Worm (Caenorhabditis elegans) whole organism, mixed stage, embryonic: Measurements from ENCODE around the gene enu-3.1.

Experiments
- M03D4.4 ChIP-seq: sonication (generic microtip); optimal IDR thresholded peaks from 2 replicates; lab custom pipeline; 2017; ENCODE audit warnings: mild to moderate bottlenecking, missing genetic modification characterization, missing compliant biosample characterization
- bed-3 ChIP-seq: fragments of 200-800 bp; sonication (Bioruptor generic); optimal IDR thresholded peaks from 3 replicates; lab custom pipeline; 2018; ENCODE audit warnings: mild to moderate bottlenecking, missing genetic modification characterization, moderate library complexity, missing compliant biosample characterization
- blmp-1 ChIP-seq: fragments of 150-350 bp; optimal IDR thresholded peaks from 2 replicates; lab custom pipeline; 2014; ENCODE audit warnings: missing biosample characterization, missing genetic modification characterization
- ceh-39 ChIP-seq: fragments of 150-350 bp; optimal IDR thresholded peaks from 2 replicates; lab custom pipeline; 2014; ENCODE audit warnings: missing biosample characterization, missing genetic modification characterization
- ceh-83 ChIP-seq: fragments of 200-800 bp; sonication (Bioruptor generic); optimal IDR thresholded peaks from 2 replicates; lab custom pipeline; 2018; ENCODE audit warnings: mild to moderate bottlenecking, missing genetic modification characterization, missing compliant biosample characterization
- ces-1 ChIP-seq: fragments of 150-350 bp; optimal IDR thresholded peaks from 2 replicates; lab custom pipeline; 2014; ENCODE audit warnings: missing biosample characterization, missing genetic modification reagents, missing genetic modification characterization
- cnd-1 ChIP-seq: fragments of 200-800 bp; sonication (Bioruptor generic); optimal IDR thresholded peaks from 2 replicates; lab custom pipeline; 2018; ENCODE audit warnings: mild to moderate bottlenecking, missing genetic modification characterization, missing compliant biosample characterization
- drap-1 ChIP-seq: fragments of 200-800 bp; sonication (Bioruptor generic); optimal IDR thresholded peaks from 3 replicates; lab custom pipeline; 2018; ENCODE audit warnings: mild to moderate bottlenecking, missing genetic modification characterization, missing compliant biosample characterization
- elt-1 ChIP-seq: sonication (generic microtip); optimal IDR thresholded peaks from 2 replicates; lab custom pipeline; 2017; ENCODE audit warnings: missing genetic modification characterization, mild to moderate bottlenecking, missing compliant biosample characterization, antibody characterized with exemption, moderate library complexity, borderline replicate concordance; ENCODE audit not compliant: insufficient read depth
- elt-3 ChIP-seq: fragments of 150-350 bp; optimal IDR thresholded peaks from 2 replicates; lab custom pipeline; 2014; ENCODE audit warnings: missing biosample characterization, missing genetic modification characterization
- ham-2 ChIP-seq: fragments of 200-800 bp; sonication (Bioruptor generic); optimal IDR thresholded peaks from 2 replicates; lab custom pipeline; 2018; ENCODE audit warnings: mild to moderate bottlenecking, missing genetic modification characterization, missing compliant biosample characterization
- hlh-1 ChIP-seq: fragments of 150-350 bp; optimal IDR thresholded peaks from 2 replicates; lab custom pipeline; 2014; ENCODE audit warnings: missing biosample characterization, missing genetic modification reagents, missing genetic modification characterization
- lin-13 ChIP-seq: fragments of 150-350 bp; optimal IDR thresholded peaks from 2 replicates; lab custom pipeline; 2014; ENCODE audit warnings: missing biosample characterization, missing genetic modification characterization
- lin-32 ChIP-seq: fragments of 200-800 bp; sonication (Bioruptor generic); optimal IDR thresholded peaks from 2 replicates; lab custom pipeline; 2018; ENCODE audit warnings: mild to moderate bottlenecking, missing genetic modification characterization, missing compliant biosample characterization
- lsy-2 ChIP-seq: fragments of 150-350 bp; optimal IDR thresholded peaks from 2 replicates; lab custom pipeline; 2014; ENCODE audit warnings: missing biosample characterization, missing genetic modification characterization
- mab-5 ChIP-seq: fragments of 150-350 bp; optimal IDR thresholded peaks from 2 replicates; lab custom pipeline; 2014; ENCODE audit warnings: missing biosample characterization, missing genetic modification characterization
- mep-1 ChIP-seq: fragments of 150-350 bp; optimal IDR thresholded peaks from 2 replicates; lab custom pipeline; 2017; ENCODE audit warnings: missing biosample characterization, missing genetic modification reagents, missing genetic modification characterization, inconsistent platforms
- mls-2 ChIP-seq: sonication (generic microtip); optimal IDR thresholded peaks from 2 replicates; lab custom pipeline; 2016; ENCODE audit warnings: mild to moderate bottlenecking, missing genetic modification characterization, moderate library complexity, missing compliant biosample characterization
- nhr-12 ChIP-seq: fragments of 150-350 bp; optimal IDR thresholded peaks from 2 replicates; lab custom pipeline; 2014; ENCODE audit warnings: missing biosample characterization, missing genetic modification characterization
- nhr-2 ChIP-seq: fragments of 150-350 bp; optimal IDR thresholded peaks from 2 replicates; lab custom pipeline; 2014; ENCODE audit warnings: missing biosample characterization, missing genetic modification characterization
- nhr-237 ChIP-seq: fragments of 150-350 bp; optimal IDR thresholded peaks from 2 replicates; lab custom pipeline; 2014; ENCODE audit warnings: missing biosample characterization, missing genetic modification characterization
- nhr-28 ChIP-seq: fragments of 150-350 bp; optimal IDR thresholded peaks from 2 replicates; lab custom pipeline; 2014; ENCODE audit warnings: missing biosample characterization, missing genetic modification characterization
- nhr-76 ChIP-seq: sonication (generic microtip); optimal IDR thresholded peaks from 2 replicates; lab custom pipeline; 2017; ENCODE audit warnings: missing biosample characterization, missing genetic modification characterization
- sem-2 ChIP-seq: fragments of 200-800 bp; sonication (Bioruptor generic); optimal IDR thresholded peaks from 2 replicates; lab custom pipeline; 2018; ENCODE audit warnings: mild to moderate bottlenecking, missing genetic modification characterization, missing compliant biosample characterization
- snpc-4 ChIP-seq: fragments of 150-350 bp; optimal IDR thresholded peaks from 2 replicates; lab custom pipeline; 2014; ENCODE audit warnings: missing biosample characterization, missing genetic modification characterization
- sptf-1 ChIP-seq: sonication (generic microtip); optimal IDR thresholded peaks from 2 replicates; lab custom pipeline; 2017; ENCODE audit warnings: mild to moderate bottlenecking, missing genetic modification characterization, moderate library complexity, missing compliant biosample characterization
- tbx-8 ChIP-seq: fragments of 200-800 bp; sonication (Bioruptor generic); optimal IDR thresholded peaks from 2 replicates; lab custom pipeline; 2018; ENCODE audit warnings: mild to moderate bottlenecking, missing genetic modification characterization, moderate library complexity, missing compliant biosample characterization
- unc-120 ChIP-seq: sonication (generic microtip); optimal IDR thresholded peaks from 2 replicates; lab custom pipeline; 2017; ENCODE audit warnings: missing genetic modification characterization, missing compliant biosample characterization; ENCODE audit not compliant: poor library complexity, severe bottlenecking
- unc-39 ChIP-seq: fragments of 150-350 bp; optimal IDR thresholded peaks from 2 replicates; lab custom pipeline; 2014; ENCODE audit warnings: missing biosample characterization, missing genetic modification characterization
- unc-62 ChIP-seq: fragments of 150-350 bp; optimal IDR thresholded peaks from 2 replicates; lab custom pipeline; 2014; ENCODE audit warnings: missing biosample characterization, missing genetic modification reagents, missing genetic modification characterization
- zip-8 ChIP-seq: fragments of 150-350 bp; optimal IDR thresholded peaks from 2 replicates; lab custom pipeline; 2014; ENCODE audit warnings: missing biosample characterization, missing genetic modification characterization
- ztf-11 ChIP-seq: fragments of 150-350 bp; optimal IDR thresholded peaks from 2 replicates; lab custom pipeline; 2014; ENCODE audit warnings: missing biosample characterization, missing genetic modification characterization

The enu-3.1 gene

DNA sequence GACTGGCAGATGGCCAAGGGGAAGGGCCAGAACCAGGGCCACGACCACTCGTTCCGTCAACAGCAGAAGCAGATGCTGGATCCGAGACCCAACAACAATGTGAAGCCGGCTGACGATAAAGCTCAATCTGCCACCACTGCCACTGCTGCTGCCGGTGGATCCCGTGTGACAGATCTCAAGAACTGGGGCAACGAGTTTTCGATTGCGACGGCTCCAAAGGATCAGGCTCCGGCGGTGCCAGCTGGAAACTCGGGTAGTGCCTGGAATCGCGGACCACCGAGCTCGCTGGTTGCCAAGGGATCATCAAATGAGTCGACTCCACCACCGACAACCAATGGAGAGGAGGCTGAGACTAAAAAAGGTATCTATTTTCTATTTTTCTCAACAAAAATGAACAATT, 28.4 kb downstream of the enu-3.1 start:
- no peak for TF ChIP-seq ceh-39 (tag; lab: Kevin White, UChicago)
- no peak for TF ChIP-seq nhr-76 (tag; lab: Kevin White, UChicago)
- no peak for TF ChIP-seq nhr-28 (tag; lab: Kevin White, UChicago)
- TF ChIP-seq bed-3 (GFP tag; lab: Kevin White, UChicago): no peak
- no peak for TF ChIP-seq lsy-2 (tag; lab: Kevin White, UChicago)
- TF ChIP-seq tbx-8 (GFP tag; lab: Kevin White, UChicago): no peak
- TF ChIP-seq ceh-83 (GFP tag; lab: Kevin White, UChicago): no peak
- TF ChIP-seq sem-2 (GFP tag; lab: Kevin White, UChicago): no peak
- no peak for TF ChIP-seq elt-3
- TF ChIP-seq blmp-1: no peak
- TF ChIP-seq nhr-12 (tag; lab: Kevin White, UChicago): no peak
- no peak for TF ChIP-seq mls-2
- no peak for TF ChIP-seq nhr-237
- no peak for TF ChIP-seq ham-2
- TF ChIP-seq hlh-1 (tag; lab: Kevin White, UChicago): no peak
- no peak for TF ChIP-seq mep-1 (tag; lab: Kevin White, UChicago)

DNA sequence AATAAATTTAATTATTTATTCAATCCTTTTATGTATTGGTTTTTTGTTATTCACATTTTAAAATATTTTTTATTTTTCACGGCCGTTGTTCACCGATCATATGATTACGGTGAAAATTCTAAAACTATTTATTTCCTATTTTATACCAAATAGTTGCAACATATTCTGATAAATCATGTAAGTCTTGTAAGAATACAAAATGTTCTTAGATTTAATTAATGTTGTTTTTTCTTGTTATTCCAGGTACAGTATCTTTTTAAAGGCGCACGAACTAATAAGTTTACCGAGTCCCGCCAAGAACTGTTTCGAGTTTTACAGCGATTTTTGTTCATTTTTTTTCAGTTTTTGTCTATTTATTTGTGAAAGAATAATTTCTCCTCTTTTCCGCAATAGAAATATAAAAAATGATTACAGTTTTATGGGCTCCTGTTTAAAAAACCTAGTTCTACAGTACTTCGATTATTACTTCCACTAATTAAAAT, 33.5 kb downstream of the enu-3.1 start, which contains the start of gene D2045.5:
Gene D2045.5 (minus strand): TSS at position 51 of the 482 bp plus-strand sequence.
- no peak for TF ChIP-seq cnd-1 (tag; lab: Kevin White, UChicago)
- no peak for TF ChIP-seq mep-1 (tag; lab: Kevin White, UChicago)
- no peak for TF ChIP-seq elt-3
- TF ChIP-seq nhr-2 (tag; lab: Kevin White, UChicago): no peak
- TF ChIP-seq nhr-28 (tag; lab: Kevin White, UChicago): no peak
- no peak for TF ChIP-seq drap-1 (GFP tag; lab: Kevin White, UChicago)
- TF ChIP-seq mab-5: no peak
- TF ChIP-seq nhr-237: no peak
- TF ChIP-seq lsy-2 (tag; lab: Kevin White, UChicago): no peak
- TF ChIP-seq M03D4.4: no peak
- no peak for TF ChIP-seq lin-13
- no peak for TF ChIP-seq unc-39 (tag; lab: Kevin White, UChicago)
- TF ChIP-seq mls-2: no peak
- TF ChIP-seq zip-8 (tag; lab: Kevin White, UChicago): no peak
- TF ChIP-seq bed-3 (GFP tag; lab: Kevin White, UChicago): no peak
- no peak for TF ChIP-seq hlh-1 (tag; lab: Kevin White, UChicago)
- TF ChIP-seq, all 35 proteins: peak for 0

DNA sequence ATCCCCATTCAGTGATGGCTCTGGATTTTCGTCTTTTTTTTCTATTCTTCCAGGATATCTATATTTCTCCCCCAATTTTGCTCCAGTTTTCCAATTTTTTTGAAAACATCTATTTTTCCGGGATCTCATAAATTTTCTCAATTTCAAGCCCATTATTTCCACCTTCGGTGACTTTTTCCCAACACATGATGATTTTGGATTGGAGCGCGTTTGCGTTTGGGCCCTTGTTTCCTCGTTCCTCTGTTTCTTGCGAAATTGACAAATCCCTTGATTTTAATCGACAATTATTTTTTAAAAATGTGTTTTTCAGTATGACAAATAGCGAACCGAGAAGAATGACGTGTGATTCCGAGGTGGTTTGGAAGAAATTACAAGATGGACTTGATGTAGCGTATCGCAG, 34.9 kb downstream of the enu-3.1 start, which contains the start of gene cul-1:
Gene cul-1 (plus strand): TSS at position 311 of the 400 bp plus-strand sequence.
- no peak for TF ChIP-seq ces-1
- TF ChIP-seq zip-8 (tag; lab: Kevin White, UChicago): no peak
- peak; percentile 43 for TF ChIP-seq hlh-1 (tag; lab: Kevin White, UChicago)

DNA sequence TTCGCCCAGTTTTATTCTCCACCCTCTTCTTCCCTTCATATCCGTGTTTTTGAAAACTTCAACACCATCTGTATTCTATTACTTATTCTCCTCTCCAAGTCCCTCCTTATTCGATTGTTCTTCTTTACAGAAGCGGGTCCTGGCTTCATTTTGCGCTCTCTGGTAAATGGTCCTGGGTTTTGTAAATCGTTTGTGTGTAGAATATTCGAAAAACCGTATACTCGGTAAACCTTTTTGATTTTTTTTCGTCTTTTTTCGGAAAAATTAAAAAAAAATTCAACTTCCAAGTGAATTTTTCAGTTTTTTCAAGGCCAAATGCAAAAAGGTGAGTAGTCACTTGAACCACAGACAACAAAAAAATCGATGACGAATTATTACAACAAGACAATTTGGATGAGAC, 38.9 kb downstream of the enu-3.1 start, which contains the start of gene D2045.9:
Gene D2045.9 (plus strand): TSS at position 301 of the 400 bp plus-strand sequence.
- no peak for TF ChIP-seq unc-120 (tag; lab: Kevin White, UChicago)
- no peak for TF ChIP-seq mls-2
- no peak for TF ChIP-seq blmp-1
- TF ChIP-seq lin-32 (GFP tag; lab: Kevin White, UChicago): no peak
- TF ChIP-seq nhr-28 (tag; lab: Kevin White, UChicago): no peak
- TF ChIP-seq unc-62 (GFP tag; lab: Kevin White, UChicago): no peak
- no peak for TF ChIP-seq sem-2 (GFP tag; lab: Kevin White, UChicago)
- no peak for TF ChIP-seq bed-3 (GFP tag; lab: Kevin White, UChicago)
- no peak for TF ChIP-seq tbx-8 (GFP tag; lab: Kevin White, UChicago)

DNA sequence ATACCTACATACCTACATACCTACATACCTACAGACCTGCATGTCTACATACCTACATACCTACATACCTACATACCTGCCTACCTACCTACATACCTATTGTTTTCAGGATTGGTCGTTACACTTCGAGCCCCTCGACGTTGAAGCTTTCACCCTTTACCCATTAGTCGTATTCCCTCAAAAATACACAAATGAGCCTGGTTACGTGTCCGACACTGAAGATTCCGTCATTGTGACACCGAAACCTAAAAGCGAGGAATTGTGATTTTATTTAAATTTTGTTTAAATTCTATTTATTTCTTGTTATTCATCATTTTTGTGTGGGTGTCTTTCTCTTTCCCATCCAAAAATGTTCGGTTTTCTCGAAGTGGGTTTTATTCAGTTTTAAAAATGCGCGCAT, 43.1 kb downstream of the enu-3.1 start, which contains the start of gene D2045.7:
Gene D2045.7 (plus strand): TSS at position 301 of the 400 bp plus-strand sequence.
- TF ChIP-seq ztf-11 (tag; lab: Kevin White, UChicago) (no peak), sptf-1 (no peak)

DNA sequence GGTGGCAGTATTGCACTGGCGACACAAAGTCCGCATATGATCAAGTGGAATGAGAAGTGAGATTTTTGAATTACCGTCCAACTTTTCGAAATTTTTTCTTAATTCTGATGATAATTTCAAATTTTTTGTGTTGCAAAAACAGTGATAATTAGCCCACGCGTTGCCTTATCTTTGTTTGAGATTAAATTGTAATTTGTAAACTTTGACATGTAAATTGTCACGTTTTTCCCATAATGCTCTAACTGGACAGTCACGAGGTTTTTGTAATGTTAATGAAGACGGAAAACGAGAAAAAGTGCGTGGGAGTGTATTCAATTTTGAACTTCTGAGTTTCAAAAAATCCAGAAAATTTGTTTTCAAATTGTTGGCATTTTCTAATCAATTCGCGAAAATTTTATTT, 45.4 kb downstream of the enu-3.1 start:
- TF ChIP-seq cnd-1 (tag; lab: Kevin White, UChicago) (no peak), tbx-8 (GFP tag; lab: Kevin White, UChicago) (no peak), sptf-1 (no peak), bed-3 (GFP tag; lab: Kevin White, UChicago) (no peak), ham-2 (no peak), unc-120 (tag; lab: Kevin White, UChicago) (no peak), ces-1 (no peak), nhr-28 (tag; lab: Kevin White, UChicago) (no peak), nhr-12 (tag; lab: Kevin White, UChicago) (no peak), ceh-83 (GFP tag; lab: Kevin White, UChicago) (no peak), unc-39 (tag; lab: Kevin White, UChicago) (no peak), lin-13 (no peak), mep-1 (tag; lab: Kevin White, UChicago) (no peak), nhr-237 (no peak), zip-8 (tag; lab: Kevin White, UChicago) (no peak), nhr-2 (tag; lab: Kevin White, UChicago) (no peak), elt-1 (tag; lab: Kevin White, UChicago) (no peak), snpc-4 (no peak)
